Worm (Caenorhabditis elegans): ENCODE measurements around the gene W01D2.1.
A peak's percentile ranks its signal among the peaks of the same experiment; 100 is the strongest.

The W01D2.1 gene

DNA sequence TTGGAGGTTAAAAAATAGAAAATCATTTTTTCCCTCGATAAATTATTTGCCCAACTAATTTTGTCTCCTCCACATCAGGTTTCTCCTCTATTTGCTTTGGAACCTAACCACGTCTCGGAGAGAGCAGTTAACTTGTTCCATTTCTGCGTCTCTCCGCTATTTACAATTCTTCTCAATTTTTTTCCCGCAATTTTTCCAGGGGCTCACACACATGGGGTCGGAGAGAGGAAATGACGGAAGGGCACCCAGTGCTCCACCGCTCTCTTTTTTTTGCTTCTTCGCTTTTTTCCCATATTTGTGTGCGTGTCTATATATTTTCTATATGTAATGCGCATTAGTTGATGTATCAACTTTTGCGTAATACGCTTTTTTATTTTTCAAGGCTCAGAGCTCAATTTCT lies 4.7 kb upstream of the W01D2.1 start:
- TF ChIP-seq ztf-29 (GFP tag; IDR thresholded peaks at IDR 0.05) (no peak), tab-1 (GFP tag; IDR thresholded peaks at IDR 0.05) (no peak), cog-1 (tag; optimal IDR thresholded peaks at IDR 0.05) (no peak), T22C8.4 (GFP tag; IDR thresholded peaks at IDR 0.05) (no peak), klf-2 (GFP tag; conservative IDR thresholded peaks at IDR 0.05) (no peak), flt-1 (GFP tag; IDR thresholded peaks at IDR 0.05) (no peak)

ce11 chrII:14811472-14811871 lies 3.8 kb upstream of the W01D2.1 start:
- no peak for TF ChIP-seq med-1 (GFP tag; optimal IDR thresholded peaks at IDR 0.05; ENCODE audit: insufficient read depth)
- no peak for TF ChIP-seq ztf-29 (GFP tag; IDR thresholded peaks at IDR 0.05)
- TF ChIP-seq klf-2 (GFP tag; conservative IDR thresholded peaks at IDR 0.05) = no peak
- TF ChIP-seq cog-1 (tag; optimal IDR thresholded peaks at IDR 0.05) = no peak
- TF ChIP-seq flt-1 (GFP tag; IDR thresholded peaks at IDR 0.05) = no peak
- TF ChIP-seq T22C8.4 (GFP tag; IDR thresholded peaks at IDR 0.05) = no peak
- TF ChIP-seq ref-1 (GFP tag; conservative IDR thresholded peaks at IDR 0.05) = no peak
- no peak for TF ChIP-seq ztf-23 (GFP tag; IDR thresholded peaks at IDR 0.05)
- no peak for TF ChIP-seq tab-1 (GFP tag; IDR thresholded peaks at IDR 0.05)

DNA sequence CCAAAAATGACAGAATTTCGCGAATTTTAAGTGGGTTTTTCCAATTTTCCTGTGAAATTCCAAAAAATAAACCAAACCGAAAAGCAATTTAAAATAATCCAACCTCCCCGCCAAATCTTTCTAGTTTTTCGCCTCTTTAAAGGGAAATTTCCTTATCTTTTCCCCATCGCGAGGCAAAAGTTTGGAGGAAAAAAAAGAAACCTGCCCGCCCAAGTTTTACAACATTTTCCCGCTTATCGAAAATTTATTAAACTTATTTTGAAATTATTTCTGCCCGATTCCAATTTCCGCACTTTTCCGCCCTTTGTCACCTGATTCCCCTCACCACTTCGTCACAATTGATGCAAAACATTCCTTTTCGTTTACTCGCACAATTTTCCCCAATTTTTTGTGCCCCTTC lies 3.1 kb upstream of the W01D2.1 start, which contains the start of gene osta-3:
osta-3 (plus strand) TSS at position 301 of the 400 bp plus-strand sequence.
- no peak for TF ChIP-seq klf-2 (GFP tag; conservative IDR thresholded peaks at IDR 0.05)
- no peak for TF ChIP-seq tab-1 (GFP tag; IDR thresholded peaks at IDR 0.05)
- TF ChIP-seq T22C8.4 (GFP tag; IDR thresholded peaks at IDR 0.05) = no peak
- no peak for TF ChIP-seq med-1 (GFP tag; optimal IDR thresholded peaks at IDR 0.05; ENCODE audit: insufficient read depth)
- no peak for TF ChIP-seq ref-1 (GFP tag; conservative IDR thresholded peaks at IDR 0.05)
- no peak for TF ChIP-seq ztf-23 (GFP tag; IDR thresholded peaks at IDR 0.05)
- TF ChIP-seq cog-1 (tag; optimal IDR thresholded peaks at IDR 0.05) = no peak

ce11 chrII:14812661-14813060 lies 2.7 kb upstream of the W01D2.1 start:
- no peak for TF ChIP-seq med-1 (GFP tag; optimal IDR thresholded peaks at IDR 0.05; ENCODE audit: insufficient read depth)
- TF ChIP-seq tab-1 (GFP tag; IDR thresholded peaks at IDR 0.05) = no peak
- no peak for TF ChIP-seq cog-1 (tag; optimal IDR thresholded peaks at IDR 0.05)
- TF ChIP-seq ztf-23 (GFP tag; IDR thresholded peaks at IDR 0.05) = no peak
- TF ChIP-seq T22C8.4 (GFP tag; IDR thresholded peaks at IDR 0.05) = no peak
- no peak for TF ChIP-seq ztf-29 (GFP tag; IDR thresholded peaks at IDR 0.05)
- no peak for TF ChIP-seq ref-1 (GFP tag; conservative IDR thresholded peaks at IDR 0.05)
- no peak for TF ChIP-seq klf-2 (GFP tag; conservative IDR thresholded peaks at IDR 0.05)
- no peak for TF ChIP-seq flt-1 (GFP tag; IDR thresholded peaks at IDR 0.05)

DNA sequence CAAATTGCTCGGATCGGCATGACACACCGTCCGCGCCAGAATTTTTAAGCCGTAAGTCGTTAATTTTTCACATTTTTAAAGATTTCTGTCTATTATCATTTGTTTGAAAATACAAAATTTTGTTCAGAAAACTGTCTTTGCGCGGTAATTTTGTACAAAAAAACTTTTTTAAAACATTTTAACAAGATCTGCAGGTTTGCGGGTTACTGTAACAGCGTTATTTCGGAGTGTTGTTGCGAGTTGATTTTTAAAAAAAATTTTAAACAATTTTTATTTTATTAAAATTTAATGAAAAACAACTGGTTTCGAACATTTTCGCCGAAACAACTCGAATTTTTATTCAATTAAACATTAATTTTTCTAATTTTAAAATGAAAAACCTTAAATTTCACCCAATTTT lies 2.2 kb upstream of the W01D2.1 start:
- no peak for TF ChIP-seq ztf-23 (GFP tag; IDR thresholded peaks at IDR 0.05)
- TF ChIP-seq T22C8.4 (GFP tag; IDR thresholded peaks at IDR 0.05) = no peak
- TF ChIP-seq cog-1 (tag; optimal IDR thresholded peaks at IDR 0.05) = no peak
- TF ChIP-seq ref-1 (GFP tag; conservative IDR thresholded peaks at IDR 0.05) = no peak
- no peak for TF ChIP-seq flt-1 (GFP tag; IDR thresholded peaks at IDR 0.05)
- no peak for TF ChIP-seq klf-2 (GFP tag; conservative IDR thresholded peaks at IDR 0.05)
- TF ChIP-seq med-1 (GFP tag; optimal IDR thresholded peaks at IDR 0.05; ENCODE audit: insufficient read depth) = no peak
- no peak for TF ChIP-seq ztf-29 (GFP tag; IDR thresholded peaks at IDR 0.05)

DNA sequence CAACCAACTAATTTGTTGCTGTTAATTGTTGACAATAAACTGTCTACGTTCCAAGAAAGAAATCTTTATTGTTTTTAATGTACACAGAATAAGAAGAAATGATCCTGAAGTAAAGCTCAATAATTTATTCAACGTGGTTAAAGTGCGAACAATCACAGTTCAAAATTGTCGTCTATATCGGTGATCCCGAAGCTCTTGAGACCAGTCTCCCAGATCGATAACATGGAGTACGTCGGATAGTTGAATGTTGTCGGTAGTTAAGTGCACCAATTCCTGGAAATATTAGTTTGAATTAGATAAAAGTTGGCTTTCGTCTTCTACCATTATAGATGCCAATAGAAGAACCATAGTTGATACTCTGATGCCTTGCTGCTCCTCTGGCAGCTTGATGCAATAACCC lies 768 bp downstream of the W01D2.1 start:
- TF ChIP-seq ref-1 (GFP tag; conservative IDR thresholded peaks at IDR 0.05) (no peak), ztf-23 (GFP tag; IDR thresholded peaks at IDR 0.05) (no peak), med-1 (GFP tag; optimal IDR thresholded peaks at IDR 0.05; ENCODE audit: insufficient read depth) (no peak), cog-1 (tag; optimal IDR thresholded peaks at IDR 0.05) (no peak), ztf-29 (GFP tag; IDR thresholded peaks at IDR 0.05) (no peak), flt-1 (GFP tag; IDR thresholded peaks at IDR 0.05) (no peak), T22C8.4 (GFP tag; IDR thresholded peaks at IDR 0.05) (no peak), klf-2 (GFP tag; conservative IDR thresholded peaks at IDR 0.05) (no peak), tab-1 (GFP tag; IDR thresholded peaks at IDR 0.05) (no peak)

- TF ChIP-seq med-1 (GFP tag; optimal IDR thresholded peaks at IDR 0.05; ENCODE audit: insufficient read depth) (no peak), ref-1 (GFP tag; conservative IDR thresholded peaks at IDR 0.05) (no peak), flt-1 (GFP tag; IDR thresholded peaks at IDR 0.05) (no peak), cog-1 (tag; optimal IDR thresholded peaks at IDR 0.05) (no peak), T22C8.4 (GFP tag; IDR thresholded peaks at IDR 0.05) (no peak), klf-2 (GFP tag; conservative IDR thresholded peaks at IDR 0.05) (no peak), ztf-29 (GFP tag; IDR thresholded peaks at IDR 0.05) (no peak), tab-1 (GFP tag; IDR thresholded peaks at IDR 0.05) (no peak), ztf-23 (GFP tag; IDR thresholded peaks at IDR 0.05) (no peak)
Observed at ce11 chrII:14818376-14818775, 3.1 kb downstream of the W01D2.1 start, which contains the start of gene nhr-61. Gene nhr-61 (minus strand): TSS chrII:14818543.

- TF ChIP-seq flt-1 (GFP tag; IDR thresholded peaks at IDR 0.05) (0 out of 2 replicates have a peak, but pooled peaks have one; percentile 36), ztf-29 (GFP tag; IDR thresholded peaks at IDR 0.05) (peak; percentile 28; the same call in 1 of the 2 replicates), cog-1 (tag; optimal IDR thresholded peaks at IDR 0.05) (no peak), tab-1 (GFP tag; IDR thresholded peaks at IDR 0.05) (no peak), ztf-23 (GFP tag; IDR thresholded peaks at IDR 0.05) (no peak), ref-1 (GFP tag; conservative IDR thresholded peaks at IDR 0.05) (no peak)
Observed at ce11 chrII:14819258-14819985, 4.1 kb downstream of the W01D2.1 start.

DNA sequence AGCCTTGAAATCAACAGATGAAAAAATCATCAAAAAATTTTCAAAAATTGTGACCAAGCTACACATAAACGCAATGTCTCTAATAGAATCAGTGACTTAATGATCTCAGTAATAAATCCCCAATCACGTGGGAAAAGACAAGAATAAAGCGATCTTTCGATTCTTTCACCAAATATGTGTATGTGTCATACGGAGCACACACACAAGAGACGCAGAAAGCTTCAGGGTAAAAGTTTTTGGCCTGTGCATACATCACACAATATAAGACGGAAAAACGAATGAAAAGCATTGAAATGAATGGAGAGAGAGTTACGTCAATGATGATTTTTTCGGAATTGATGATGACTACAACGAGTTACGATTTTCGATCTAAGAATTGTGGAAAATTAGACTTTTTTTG lies 5.1 kb downstream of the W01D2.1 start:
- no peak for TF ChIP-seq ref-1 (GFP tag; conservative IDR thresholded peaks at IDR 0.05)
- no peak for TF ChIP-seq ztf-23 (GFP tag; IDR thresholded peaks at IDR 0.05)
- no peak for TF ChIP-seq cog-1 (tag; optimal IDR thresholded peaks at IDR 0.05)
- no peak for TF ChIP-seq tab-1 (GFP tag; IDR thresholded peaks at IDR 0.05)
- TF ChIP-seq klf-2 (GFP tag; conservative IDR thresholded peaks at IDR 0.05) = no peak
- TF ChIP-seq ztf-29 (GFP tag; IDR thresholded peaks at IDR 0.05) = no peak
- TF ChIP-seq flt-1 (GFP tag; IDR thresholded peaks at IDR 0.05) = no peak
- TF ChIP-seq T22C8.4 (GFP tag; IDR thresholded peaks at IDR 0.05) = no peak
- no peak for TF ChIP-seq med-1 (GFP tag; optimal IDR thresholded peaks at IDR 0.05; ENCODE audit: insufficient read depth)

Data from whole organism, midembryonic.